Worm (Caenorhabditis elegans) whole organism, L2 larva: ENCODE data around the gene F14F7.5.

Source experiments
- C34F6.9 ChIP-seq: fragments of 150-350 bp; optimal IDR thresholded peaks from 2 replicates; lab custom pipeline; 2014; ENCODE audit warnings: missing biosample characterization, missing genetic modification characterization
- Y55F3AM.14 ChIP-seq: fragments of 200-800 bp; sonication (Bioruptor generic); optimal IDR thresholded peaks from 2 replicates; lab custom pipeline; 2018; ENCODE audit warnings: mild to moderate bottlenecking, missing genetic modification characterization, missing compliant biosample characterization
- ama-1 ChIP-seq: fragments of 150-350 bp; optimal IDR thresholded peaks from 2 replicates; lab custom pipeline; 2018; ENCODE audit warnings: inconsistent platforms
- ceh-16 ChIP-seq: fragments of 150-350 bp; optimal IDR thresholded peaks from 2 replicates; lab custom pipeline; 2014; ENCODE audit warnings: missing biosample characterization, missing genetic modification characterization
- crh-2 ChIP-seq: sonication (generic microtip); optimal IDR thresholded peaks from 2 replicates; lab custom pipeline; 2017; ENCODE audit warnings: missing biosample characterization, missing genetic modification characterization
- dmd-4 ChIP-seq: sonication (generic microtip); optimal IDR thresholded peaks from 2 replicates; lab custom pipeline; 2017; ENCODE audit warnings: missing biosample characterization, missing genetic modification characterization
- elt-3 ChIP-seq: sonication (generic microtip); optimal IDR thresholded peaks from 2 replicates; lab custom pipeline; 2017; ENCODE audit warnings: missing biosample characterization, missing genetic modification characterization
- fos-1 ChIP-seq: fragments of 150-350 bp; optimal IDR thresholded peaks from 2 replicates; lab custom pipeline; 2014; ENCODE audit warnings: missing biosample characterization, missing genetic modification characterization
- gmeb-1 ChIP-seq: fragments of 150-350 bp; optimal IDR thresholded peaks from 2 replicates; lab custom pipeline; 2014; ENCODE audit warnings: missing biosample characterization, missing genetic modification characterization
- lin-11 ChIP-seq: fragments of 150-350 bp; sonication (generic microtip); optimal IDR thresholded peaks from 2 replicates; lab custom pipeline; 2014; ENCODE audit warnings: missing biosample characterization, missing genetic modification characterization, inconsistent platforms, mixed read lengths
- lin-13 ChIP-seq: fragments of 150-350 bp; optimal IDR thresholded peaks from 2 replicates; lab custom pipeline; 2014; ENCODE audit warnings: missing biosample characterization, missing genetic modification reagents, missing genetic modification characterization
- lsy-2 ChIP-seq, 2 experiments: fragments of 150-350 bp in 1 of 2; sonication (generic microtip) in 1 of 2; optimal IDR thresholded peaks; 2 replicates each; lab custom pipeline; 2014 to 2017; ENCODE audit warnings: missing biosample characterization in 2 of 2, missing genetic modification characterization in 2 of 2
- mab-5 ChIP-seq: fragments of 150-350 bp; optimal IDR thresholded peaks from 2 replicates; lab custom pipeline; 2014; ENCODE audit warnings: missing biosample characterization, missing genetic modification characterization
- mbf-1 ChIP-seq: sonication (generic microtip); optimal IDR thresholded peaks from 2 replicates; lab custom pipeline; 2017; ENCODE audit warnings: missing biosample characterization, missing genetic modification characterization
- nhr-11 ChIP-seq: fragments of 150-350 bp; optimal IDR thresholded peaks from 2 replicates; lab custom pipeline; 2014; ENCODE audit warnings: missing biosample characterization, missing genetic modification characterization
- nhr-129 ChIP-seq: fragments of 150-350 bp; optimal IDR thresholded peaks from 2 replicates; lab custom pipeline; 2014; ENCODE audit warnings: missing biosample characterization, missing genetic modification characterization
- nhr-21 ChIP-seq: fragments of 150-350 bp; optimal IDR thresholded peaks from 2 replicates; lab custom pipeline; 2014; ENCODE audit warnings: missing biosample characterization, missing genetic modification characterization
- nhr-23 ChIP-seq: fragments of 150-350 bp; optimal IDR thresholded peaks from 2 replicates; lab custom pipeline; 2014; ENCODE audit warnings: missing biosample characterization, missing genetic modification reagents, missing genetic modification characterization
- nhr-237 ChIP-seq: fragments of 150-350 bp; optimal IDR thresholded peaks from 2 replicates; lab custom pipeline; 2014; ENCODE audit warnings: missing biosample characterization, missing genetic modification characterization
- nhr-25 ChIP-seq: fragments of 150-350 bp; sonication (generic microtip); optimal IDR thresholded peaks from 3 replicates; lab custom pipeline; 2014; ENCODE audit warnings: missing biosample characterization, missing genetic modification characterization
- nhr-6 ChIP-seq: fragments of 150-350 bp; optimal IDR thresholded peaks from 2 replicates; lab custom pipeline; 2014; ENCODE audit warnings: missing biosample characterization, missing genetic modification characterization
- nhr-77 ChIP-seq: fragments of 150-350 bp; optimal IDR thresholded peaks from 2 replicates; lab custom pipeline; 2014; ENCODE audit warnings: missing biosample characterization, missing genetic modification characterization
- sem-4 ChIP-seq: fragments of 150-350 bp; optimal IDR thresholded peaks from 2 replicates; lab custom pipeline; 2014; ENCODE audit warnings: missing biosample characterization, missing genetic modification reagents, missing genetic modification characterization
- skn-1 ChIP-seq: sonication (generic microtip); optimal IDR thresholded peaks from 2 replicates; lab custom pipeline; 2017; ENCODE audit warnings: missing biosample characterization, missing genetic modification characterization
- sma-3 ChIP-seq: sonication (generic microtip); optimal IDR thresholded peaks from 2 replicates; lab custom pipeline; 2016; ENCODE audit warnings: missing genetic modification reagents, missing genetic modification characterization, missing compliant biosample characterization
- sma-9 ChIP-seq, 2 experiments: fragments of 150-350 bp in 1 of 2; sonication (generic microtip) in 1 of 2; optimal IDR thresholded peaks; 2 replicates each; lab custom pipeline; 2014 to 2016; ENCODE audit warnings: missing genetic modification characterization in 2 of 2, mild to moderate bottlenecking in 1 of 2, missing biosample characterization in 1 of 2, missing compliant biosample characterization in 1 of 2, missing genetic modification reagents in 1 of 2, moderate library complexity in 1 of 2
- unc-55 ChIP-seq: fragments of 150-350 bp; sonication (generic microtip); optimal IDR thresholded peaks from 3 replicates; lab custom pipeline; 2014; ENCODE audit warnings: missing biosample characterization, missing genetic modification reagents, missing genetic modification characterization
- zag-1 ChIP-seq: fragments of 150-350 bp; optimal IDR thresholded peaks from 2 replicates; lab custom pipeline; 2014; ENCODE audit warnings: missing biosample characterization, missing genetic modification characterization
- ztf-1 ChIP-seq: fragments of 200-800 bp; sonication (Bioruptor generic); conservative IDR thresholded peaks from 2 replicates; pipeline ENCODE4 v1.3.6; 2022; ENCODE audit warnings: missing genetic modification characterization, missing compliant biosample characterization

F14F7.5 gene

ce11 chrIII:13005161-13005560 lies 26.6 kb upstream of the F14F7.5 start, which contains the start of gene snf-7:
Gene snf-7 (plus strand): TSS chrIII:13005461.
- no peak for TF ChIP-seq mbf-1 (tag; lab: Kevin White, UChicago)
- no peak for TF ChIP-seq sma-9 (GFP tag; optimal IDR thresholded peaks at IDR 0.05; lab: Kevin White, UChicago)
- no peak for TF ChIP-seq sma-9 (tag; optimal IDR thresholded peaks at IDR 0.05; lab: Kevin White, UChicago)

ce11 chrIII:13011927-13012326 lies 19.9 kb upstream of the F14F7.5 start:
- TF ChIP-seq sma-3 (GFP tag; lab: Kevin White, UChicago) (peak; percentile 44), fos-1 (tag; lab: Kevin White, UChicago) (peak; percentile 23), nhr-77 (tag; lab: Kevin White, UChicago) (no peak), sma-9 (GFP tag; optimal IDR thresholded peaks at IDR 0.05; lab: Kevin White, UChicago) (peak; percentile 31), sma-9 (tag; optimal IDR thresholded peaks at IDR 0.05; lab: Kevin White, UChicago) (no peak), ama-1 (lab: Kevin White, UChicago) (no peak), nhr-129 (tag; lab: Kevin White, UChicago) (peak; percentile 58), unc-55 (GFP tag; lab: Kevin White, UChicago) (no peak), ztf-1 (GFP tag; lab: Robert Waterston, UW) (no peak), nhr-25 (tag; lab: Kevin White, UChicago) (peak; percentile 9), ceh-16 (tag; lab: Kevin White, UChicago) (peak; percentile 6), zag-1 (tag; lab: Kevin White, UChicago) (no peak), skn-1 (tag; lab: Kevin White, UChicago) (no peak)

ce11 chrIII:13013912-13014311 lies 17.9 kb upstream of the F14F7.5 start:
- TF ChIP-seq dmd-4 (tag; lab: Kevin White, UChicago) (no peak), skn-1 (tag; lab: Kevin White, UChicago) (no peak)

ce11 chrIII:13015754-13016317 lies 16.0 kb upstream of the F14F7.5 start:
- TF ChIP-seq lsy-2 (tag; optimal IDR thresholded peaks at IDR 0.05; lab: Kevin White, UChicago), result peak; percentile 38 to 48
- TF ChIP-seq gmeb-1 (tag; lab: Kevin White, UChicago), result peak; percentile 52
- peak; percentile 30 for TF ChIP-seq crh-2 (tag; lab: Kevin White, UChicago)
- TF ChIP-seq unc-55 (GFP tag; lab: Kevin White, UChicago), result peak; percentile 31
- TF ChIP-seq Y55F3AM.14 (GFP tag; lab: Kevin White, UChicago), result no peak
- peak; percentile 63 for TF ChIP-seq sem-4 (tag; lab: Kevin White, UChicago)
- peak; percentile 43 for TF ChIP-seq fos-1 (tag; lab: Kevin White, UChicago)
- peak; percentile 62 for TF ChIP-seq lin-13 (GFP tag; lab: Kevin White, UChicago)
- peak; percentile 45 for TF ChIP-seq nhr-25 (tag; lab: Kevin White, UChicago)
- TF ChIP-seq C34F6.9 (tag; lab: Kevin White, UChicago), result peak; percentile 50
- TF ChIP-seq lin-11 (tag; lab: Kevin White, UChicago), result peak; percentile 21
- TF ChIP-seq nhr-6 (tag; lab: Kevin White, UChicago), result peak; percentile 15
- TF ChIP-seq nhr-129 (tag; lab: Kevin White, UChicago), result peak; percentile 37
- TF ChIP-seq skn-1 (tag; lab: Kevin White, UChicago), result no peak
- no peak for TF ChIP-seq nhr-11 (tag; lab: Kevin White, UChicago)
- no peak for TF ChIP-seq elt-3 (tag; lab: Kevin White, UChicago)
- TF ChIP-seq nhr-21 (tag; lab: Kevin White, UChicago), result peak; percentile 41

ce11 chrIII:13018619-13019018 lies 13.2 kb upstream of the F14F7.5 start, which contains the start of gene col-98:
Gene col-98 (plus strand): TSS chrIII:13019008.
- TF ChIP-seq nhr-23 (tag; lab: Kevin White, UChicago) (no peak), nhr-11 (tag; lab: Kevin White, UChicago) (no peak), mab-5 (tag; lab: Kevin White, UChicago) (no peak), sma-3 (GFP tag; lab: Kevin White, UChicago) (peak; percentile 2), skn-1 (tag; lab: Kevin White, UChicago) (no peak), nhr-237 (no peak), nhr-21 (tag; lab: Kevin White, UChicago) (peak; percentile 29)
